Fruit fly (Drosophila melanogaster) whole organism, embryonic: ENCODE data around the gene Fnta.

Experiments used
- Atf3 ChIP-seq: fragments of 200-800 bp; sonication (Bioruptor generic); optimal IDR thresholded peaks from 3 replicates; lab custom pipeline; 2016; ENCODE audit warnings: missing biosample characterization, missing genetic modification characterization
- B-H1 ChIP-seq: fragments of 200-800 bp; sonication (Bioruptor generic); IDR thresholded peaks from 3 replicates; pipeline ENCODE4 v1.3.6; 2022; ENCODE audit warnings: missing biosample characterization, missing genetic modification characterization
- Bdp1 ChIP-seq: fragments of 200-800 bp; sonication (Bioruptor generic); optimal IDR thresholded peaks from 3 replicates; lab custom pipeline; 2016; ENCODE audit warnings: missing biosample characterization, missing genetic modification characterization
- CG10366 ChIP-seq: fragments of 200-800 bp; sonication (Bioruptor generic); IDR thresholded peaks from 2 replicates; pipeline ENCODE4 v1.3.6; 2022; ENCODE audit warnings: missing biosample characterization, missing genetic modification characterization
- CG11093 ChIP-seq: fragments of 200-800 bp; sonication (Bioruptor generic); IDR thresholded peaks from 3 replicates; pipeline ENCODE4 v1.3.6; 2022; ENCODE audit warnings: missing biosample characterization, missing genetic modification characterization
- CG11504 ChIP-seq: fragments of 200-800 bp; sonication (Bioruptor generic); optimal IDR thresholded peaks from 3 replicates; lab custom pipeline; 2019; ENCODE audit warnings: missing biosample characterization, mild to moderate bottlenecking, missing genetic modification characterization, moderate library complexity
- CG11695 ChIP-seq: fragments of 200-800 bp; sonication (Bioruptor generic); IDR thresholded peaks from 3 replicates; pipeline ENCODE4 v1.3.6; 2022; ENCODE audit warnings: missing biosample characterization, missing genetic modification characterization
- CG12104 ChIP-seq: fragments of 200-800 bp; sonication (Bioruptor generic); optimal IDR thresholded peaks from 3 replicates; lab custom pipeline; 2016; ENCODE audit warnings: missing biosample characterization, missing genetic modification characterization
- CG12391 ChIP-seq: fragments of 200-800 bp; sonication (Bioruptor generic); optimal IDR thresholded peaks from 3 replicates; lab custom pipeline; 2018; ENCODE audit warnings: missing biosample characterization, mild to moderate bottlenecking, missing genetic modification characterization, moderate library complexity
- CG13775 ChIP-seq: fragments of 200-800 bp; sonication (Bioruptor generic); optimal IDR thresholded peaks from 3 replicates; lab custom pipeline; 2017; ENCODE audit warnings: missing biosample characterization, mild to moderate bottlenecking, missing genetic modification characterization
- CG17802 ChIP-seq: fragments of 200-800 bp; sonication (Bioruptor generic); optimal IDR thresholded peaks from 2 replicates; lab custom pipeline; 2018; ENCODE audit warnings: missing biosample characterization, mild to moderate bottlenecking, missing genetic modification characterization, moderate library complexity
- CG17912 ChIP-seq: fragments of 200-800 bp; sonication (Bioruptor generic); optimal IDR thresholded peaks from 2 replicates; lab custom pipeline; 2018; ENCODE audit warnings: missing biosample characterization, mild to moderate bottlenecking, missing genetic modification characterization
- CG1792 ChIP-seq: fragments of 200-800 bp; sonication (Bioruptor generic); optimal IDR thresholded peaks from 2 replicates; lab custom pipeline; 2016; ENCODE audit warnings: missing biosample characterization, missing genetic modification characterization
- CG2889 ChIP-seq: fragments of 200-800 bp; sonication (Bioruptor generic); IDR thresholded peaks from 3 replicates; pipeline ENCODE4 v1.3.6; 2022; ENCODE audit warnings: missing biosample characterization, missing genetic modification characterization
- CG3163 ChIP-seq: fragments of 200-800 bp; sonication (Bioruptor generic); optimal IDR thresholded peaks from 3 replicates; lab custom pipeline; 2016; ENCODE audit warnings: missing biosample characterization, missing genetic modification characterization
- CG33213 ChIP-seq: fragments of 200-800 bp; sonication (Bioruptor generic); optimal IDR thresholded peaks from 3 replicates; lab custom pipeline; 2016; ENCODE audit warnings: missing biosample characterization, missing genetic modification characterization
- CG42726 ChIP-seq: fragments of 200-800 bp; sonication (Bioruptor generic); IDR thresholded peaks from 2 replicates; pipeline ENCODE4 v1.3.6; 2022; ENCODE audit warnings: missing biosample characterization, missing genetic modification characterization; ENCODE audit not compliant: partially characterized antibody
- CG7372 ChIP-seq: fragments of 200-800 bp; sonication (Bioruptor generic); IDR thresholded peaks from 2 replicates; pipeline ENCODE4 v1.3.6; 2022; ENCODE audit warnings: missing biosample characterization, missing genetic modification characterization
- CG8924 ChIP-seq: fragments of 200-800 bp; optimal IDR thresholded peaks from 3 replicates; lab custom pipeline; 2019; ENCODE audit warnings: missing biosample characterization, mild to moderate bottlenecking, missing genetic modification characterization, moderate library complexity
- CG9932 ChIP-seq: fragments of 200-800 bp; sonication (Bioruptor generic); IDR thresholded peaks from 2 replicates; pipeline ENCODE4 v1.3.6; 2022; ENCODE audit warnings: missing biosample characterization, missing genetic modification characterization
- CkIIα-i1 ChIP-seq: fragments of 200-800 bp; sonication (Bioruptor generic); IDR thresholded peaks from 2 replicates; pipeline ENCODE4 v1.3.6; 2022; ENCODE audit warnings: missing biosample characterization, missing genetic modification characterization
- D ChIP-seq, 2 experiments: fragments of 200-800 bp in 1 of 2; fragments of >200 bp in 1 of 2; sonication (Bioruptor generic) in 1 of 2; optimal IDR thresholded peaks; 2 replicates in 1 of 2; 3 replicates in 1 of 2; lab custom pipeline; 2017; ENCODE audit warnings: mild to moderate bottlenecking in 1 of 2, missing biosample characterization in 1 of 2, missing genetic modification characterization in 1 of 2, missing genetic modification reagents in 1 of 2
- E2f1 ChIP-seq: fragments of 200-800 bp; sonication (Bioruptor generic); IDR thresholded peaks from 2 replicates; pipeline ENCODE4 v1.3.6; 2022; ENCODE audit warnings: missing biosample characterization, missing genetic modification characterization
- E2f2 ChIP-seq: fragments of 200-800 bp; sonication (Bioruptor generic); IDR thresholded peaks from 2 replicates; pipeline ENCODE4 v1.3.6; 2022; ENCODE audit warnings: missing biosample characterization, missing genetic modification characterization
- Ets65A ChIP-seq: fragments of 200-800 bp; sonication (Bioruptor generic); peaks from one replicate; lab custom pipeline; 2016; ENCODE audit warnings: missing biosample characterization, missing genetic modification characterization
- GATAe ChIP-seq: fragments of 200-800 bp; sonication (Bioruptor generic); conservative IDR thresholded peaks from 2 replicates; pipeline ENCODE4 v1.3.6; 2022; ENCODE audit warnings: missing biosample characterization, missing genetic modification characterization
- Jarid2 ChIP-seq: fragments of 200-800 bp; sonication (Bioruptor generic); optimal IDR thresholded peaks from 3 replicates; lab custom pipeline; 2017; ENCODE audit warnings: mild to moderate bottlenecking, missing biosample characterization, missing genetic modification reagents, missing genetic modification characterization
- Med ChIP-seq: fragments of 200-800 bp; sonication (Bioruptor generic); peaks from one replicate; lab custom pipeline; 2016; ENCODE audit warnings: missing biosample characterization, missing genetic modification characterization, mild to moderate bottlenecking, inconsistent platforms, moderate library complexity
- NC2β ChIP-seq: fragments of 200-800 bp; sonication (Bioruptor generic); optimal IDR thresholded peaks from 2 replicates; lab custom pipeline; 2016; ENCODE audit warnings: missing biosample characterization, missing genetic modification characterization
- Oli ChIP-seq: fragments of 200-800 bp; sonication (Bioruptor generic); optimal IDR thresholded peaks from 2 replicates; lab custom pipeline; 2018; ENCODE audit warnings: missing biosample characterization, mild to moderate bottlenecking, missing genetic modification characterization, moderate library complexity
- Usf ChIP-seq: fragments of 200-800 bp; sonication (Bioruptor generic); optimal IDR thresholded peaks from 2 replicates; lab custom pipeline; 2017; ENCODE audit warnings: missing genotype, missing biosample characterization, missing genetic modification characterization
- Xbp1 ChIP-seq: fragments of 200-800 bp; sonication (Bioruptor generic); optimal IDR thresholded peaks from 3 replicates; lab custom pipeline; 2016; ENCODE audit warnings: missing biosample characterization, mild to moderate bottlenecking, missing genetic modification characterization
- cwo ChIP-seq: fragments of 200-800 bp; sonication (Bioruptor generic); optimal IDR thresholded peaks from 3 replicates; lab custom pipeline; 2017; ENCODE audit warnings: missing biosample characterization, missing genetic modification characterization, mild to moderate bottlenecking, moderate library complexity, missing genetic modification reagents
- dmrt99B ChIP-seq: fragments of 200-800 bp; sonication (Bioruptor generic); optimal IDR thresholded peaks from 2 replicates; lab custom pipeline; 2018; ENCODE audit warnings: missing biosample characterization, mild to moderate bottlenecking, missing genetic modification characterization, moderate library complexity
- emc ChIP-seq: fragments of 200-800 bp; sonication (Bioruptor generic); optimal IDR thresholded peaks from 2 replicates; lab custom pipeline; 2016; ENCODE audit warnings: missing biosample characterization, missing genetic modification characterization
- esg ChIP-seq: fragments of 200-800 bp; sonication (Bioruptor generic); conservative IDR thresholded peaks from 2 replicates; pipeline ENCODE4 v1.3.6; 2022; ENCODE audit warnings: missing biosample characterization, missing genetic modification characterization
- ewg ChIP-seq: fragments of 200-800 bp; sonication (Bioruptor generic); optimal IDR thresholded peaks from 3 replicates; lab custom pipeline; 2017; ENCODE audit warnings: mild to moderate bottlenecking, missing biosample characterization, missing genetic modification reagents, missing genetic modification characterization
- exex ChIP-seq: fragments of 200-800 bp; sonication (Bioruptor generic); optimal IDR thresholded peaks from 4 replicates; lab custom pipeline; 2018; ENCODE audit warnings: missing biosample characterization, mild to moderate bottlenecking, missing genetic modification characterization, moderate library complexity
- fd3F ChIP-seq: fragments of 200-800 bp; sonication (Bioruptor generic); optimal IDR thresholded peaks from 2 replicates; lab custom pipeline; 2018; ENCODE audit warnings: missing biosample characterization, mild to moderate bottlenecking, missing genetic modification characterization, moderate library complexity
- fru ChIP-seq: fragments of >200 bp; optimal IDR thresholded peaks from 2 replicates; lab custom pipeline; 2017
- gsb ChIP-seq: fragments of 200-800 bp; sonication (Bioruptor generic); IDR thresholded peaks from 2 replicates; pipeline ENCODE4 v1.3.6; 2022; ENCODE audit warnings: missing biosample characterization, missing genetic modification characterization
- hbn ChIP-seq: fragments of 200-800 bp; sonication (Bioruptor generic); IDR thresholded peaks from 2 replicates; pipeline ENCODE4 v1.3.6; 2022; ENCODE audit warnings: missing biosample characterization, missing genetic modification characterization; ENCODE audit not compliant: partially characterized antibody
- ken ChIP-seq: fragments of 200-800 bp; sonication (Bioruptor generic); IDR thresholded peaks from 3 replicates; pipeline ENCODE4 v1.3.6; 2022; ENCODE audit warnings: missing biosample characterization, missing genetic modification characterization
- lilli ChIP-seq: fragments of 200-800 bp; sonication (Bioruptor generic); optimal IDR thresholded peaks from 3 replicates; lab custom pipeline; 2016; ENCODE audit warnings: missing biosample characterization, missing genetic modification characterization
- peb ChIP-seq: fragments of 200-800 bp; sonication (Bioruptor generic); IDR thresholded peaks from 2 replicates; pipeline ENCODE4 v1.3.6; 2022; ENCODE audit warnings: missing biosample characterization, missing genetic modification characterization
- pho ChIP-seq: fragments of 200-800 bp; sonication (Bioruptor generic); optimal IDR thresholded peaks from 2 replicates; lab custom pipeline; 2016; ENCODE audit warnings: missing biosample characterization, missing genetic modification characterization
- run ChIP-seq: fragments of 200-800 bp; sonication (Bioruptor generic); optimal IDR thresholded peaks from 3 replicates; lab custom pipeline; 2018; ENCODE audit warnings: missing biosample characterization, mild to moderate bottlenecking, missing genetic modification characterization
- salm ChIP-seq: fragments of 200-800 bp; sonication (Bioruptor generic); optimal IDR thresholded peaks from 2 replicates; lab custom pipeline; 2018; ENCODE audit warnings: missing biosample characterization, mild to moderate bottlenecking, missing genetic modification characterization
- schlank ChIP-seq: fragments of 200-800 bp; sonication (Bioruptor generic); optimal IDR thresholded peaks from 2 replicates; lab custom pipeline; 2018; ENCODE audit warnings: missing biosample characterization, mild to moderate bottlenecking, missing genetic modification characterization
- slou ChIP-seq: fragments of 200-800 bp; sonication (Bioruptor generic); optimal IDR thresholded peaks from 3 replicates; lab custom pipeline; 2016; ENCODE audit warnings: missing biosample characterization, missing genetic modification characterization
- slp2 ChIP-seq: fragments of 200-800 bp; sonication (Bioruptor generic); optimal IDR thresholded peaks from 2 replicates; lab custom pipeline; 2016; ENCODE audit warnings: missing biosample characterization, missing genetic modification characterization
- sqz ChIP-seq: fragments of 200-800 bp; sonication (Bioruptor generic); optimal IDR thresholded peaks from 3 replicates; lab custom pipeline; 2018; ENCODE audit warnings: missing biosample characterization, mild to moderate bottlenecking, missing genetic modification characterization

Gene Fnta

dm6 chr2L:4861503-4861902, 31.0 kb upstream of the Fnta start (continued):
- TF ChIP-seq CG11695 (GFP tag; lab: Robert Waterston, UW), result 0 out of 3 replicates have a peak, but pooled peaks have one; percentile 27
- TF ChIP-seq Ets65A (GFP tag; lab: Kevin White, UChicago), result peak; percentile 51
- peak; percentile 6 for TF ChIP-seq Oli (tag; lab: Kevin White, UChicago)
- TF ChIP-seq run (tag; lab: Kevin White, UChicago), result no peak
- peak; percentile 2 for TF ChIP-seq CG12391 (tag; lab: Kevin White, UChicago)
- no peak for TF ChIP-seq CG8924 (tag; lab: Kevin White, UChicago)
- TF ChIP-seq dmrt99B, result peak; percentile 65
- peak; percentile 16; the same call in 1 of the 2 replicates for TF ChIP-seq CG10366 (GFP tag; lab: Robert Waterston, UW)
- TF ChIP-seq Usf (GFP tag; lab: Kevin White, UChicago), result no peak
- TF ChIP-seq E2f1 (GFP tag; lab: Robert Waterston, UW), result peak; percentile 50; the same call in 1 of the 2 replicates
- TF ChIP-seq pho (GFP tag; lab: Kevin White, UChicago), result no peak
- peak; percentile 36; the same call in 1 of the 3 replicates for TF ChIP-seq CG11093
- TF ChIP-seq CG9932 (GFP tag; lab: Robert Waterston, UW), result peak; percentile 55
- TF ChIP-seq CG17912 (GFP tag; lab: Kevin White, UChicago), result no peak
- TF ChIP-seq gsb, result peak; percentile 62; the same call in 1 of the 2 replicates
- no peak for TF ChIP-seq CG11504 (tag; lab: Kevin White, UChicago)
- TF ChIP-seq slou (GFP tag; lab: Kevin White, UChicago), result no peak
- TF ChIP-seq CG3163, result no peak
- TF ChIP-seq esg (GFP tag; lab: Robert Waterston, UW), result peak; percentile 61
- TF ChIP-seq salm (tag; lab: Kevin White, UChicago), result no peak
- no peak for TF ChIP-seq CG42726 (GFP tag; lab: Robert Waterston, UW)
- no peak for TF ChIP-seq CG1792 (GFP tag; lab: Kevin White, UChicago)
- TF ChIP-seq fru (lab: Kevin White, UChicago), result no peak
- TF ChIP-seq ken (GFP tag; lab: Robert Waterston, UW), result no peak
- no peak for TF ChIP-seq hbn (GFP tag; lab: Robert Waterston, UW)
- no peak for TF ChIP-seq Xbp1
- no peak for TF ChIP-seq D (optimal IDR thresholded peaks at IDR 0.05; lab: Kevin White, UChicago)
- TF ChIP-seq D (GFP tag; optimal IDR thresholded peaks at IDR 0.05; lab: Kevin White, UChicago), result no peak
- no peak for TF ChIP-seq emc
- TF ChIP-seq lilli, result peak; percentile 48
- no peak for TF ChIP-seq CG17802 (tag; lab: Kevin White, UChicago)
- TF ChIP-seq CG2889, result no peak
- no peak for TF ChIP-seq CkIIα-i1
- no peak for TF ChIP-seq NC2β (GFP tag; lab: Kevin White, UChicago)
- no peak for TF ChIP-seq schlank
- no peak; the same call in 1 of the 2 replicates for TF ChIP-seq E2f2
- TF ChIP-seq CG33213, result no peak
- no peak for TF ChIP-seq CG13775 (GFP tag; lab: Kevin White, UChicago)
- no peak for TF ChIP-seq exex (tag; lab: Kevin White, UChicago)
- TF ChIP-seq fd3F, result no peak
- TF ChIP-seq peb, result no peak
- no peak for TF ChIP-seq ewg (GFP tag; lab: Kevin White, UChicago)
- TF ChIP-seq Atf3, result no peak
- TF ChIP-seq cwo (GFP tag; lab: Kevin White, UChicago), result peak; percentile 55
- TF ChIP-seq Med, result no peak
- no peak for TF ChIP-seq slp2 (GFP tag; lab: Kevin White, UChicago)
- TF ChIP-seq CG12104 (GFP tag; lab: Kevin White, UChicago), result no peak
- peak; percentile 51 for TF ChIP-seq CG7372 (GFP tag; lab: Robert Waterston, UW)
- TF ChIP-seq sqz (GFP tag; lab: Kevin White, UChicago), result no peak
- peak; percentile 41; the same call in 2 of the 3 replicates for TF ChIP-seq B-H1 (GFP tag; lab: Robert Waterston, UW)
- no peak for TF ChIP-seq GATAe (GFP tag; lab: Robert Waterston, UW)
- no peak for TF ChIP-seq Jarid2 (GFP tag; lab: Kevin White, UChicago)
- TF ChIP-seq Bdp1 (GFP tag; lab: Kevin White, UChicago), result no peak
